Worm (Caenorhabditis elegans) whole organism, young adult: ENCODE results near the gene C12D8.13.
A peak's percentile ranks its signal among the peaks of the same experiment; 100 is the strongest.

Experiments
- B0261.1 ChIP-seq: sonication (generic microtip); optimal IDR thresholded peaks from 2 replicates; lab custom pipeline; 2016; ENCODE audit warnings: mild to moderate bottlenecking, missing genetic modification characterization, moderate library complexity, missing compliant biosample characterization
- B0336.3 ChIP-seq: fragments of 200-800 bp; sonication (Bioruptor generic); IDR thresholded peaks from 2 replicates; pipeline ENCODE4 v1.3.6; 2022; ENCODE audit warnings: missing genetic modification characterization, missing compliant biosample characterization
- C17E4.6 ChIP-seq: fragments of 200-800 bp; sonication (Bioruptor generic); IDR thresholded peaks from 2 replicates; pipeline ENCODE4 v1.3.6; 2022; ENCODE audit warnings: missing genetic modification reagents, missing genetic modification characterization, missing compliant biosample characterization
- D2030.7 ChIP-seq: fragments of 200-800 bp; sonication (Bioruptor generic); IDR thresholded peaks from 2 replicates; pipeline ENCODE4 v1.3.6; 2022; ENCODE audit warnings: missing genetic modification reagents, missing genetic modification characterization, missing compliant biosample characterization
- F33H1.4 ChIP-seq: fragments of 200-800 bp; sonication (Bioruptor generic); IDR thresholded peaks from 2 replicates; pipeline ENCODE4 v1.3.6; 2022; ENCODE audit warnings: missing genetic modification reagents, missing genetic modification characterization, missing compliant biosample characterization
- F37B4.10 ChIP-seq: fragments of 200-800 bp; sonication (Bioruptor generic); IDR thresholded peaks from 2 replicates; pipeline ENCODE4 v1.3.6; 2022; ENCODE audit warnings: missing genetic modification characterization, missing compliant biosample characterization
- F52B5.7 ChIP-seq: sonication (generic microtip); optimal IDR thresholded peaks from 2 replicates; lab custom pipeline; 2016; ENCODE audit warnings: mild to moderate bottlenecking, missing genetic modification characterization, missing compliant biosample characterization
- F55B11.4 ChIP-seq: sonication (generic microtip); optimal IDR thresholded peaks from 2 replicates; lab custom pipeline; 2016; ENCODE audit warnings: missing compliant biosample characterization, missing genetic modification characterization, borderline replicate concordance; ENCODE audit not compliant: insufficient read depth
- K12H6.12 ChIP-seq: fragments of 200-800 bp; sonication (Bioruptor generic); optimal IDR thresholded peaks from 2 replicates; lab custom pipeline; 2018; ENCODE audit warnings: mild to moderate bottlenecking, missing genetic modification characterization, missing compliant biosample characterization
- T26A5.8 ChIP-seq: sonication (generic microtip); optimal IDR thresholded peaks from 2 replicates; lab custom pipeline; 2016; ENCODE audit warnings: missing genetic modification characterization, missing compliant biosample characterization
- Y53G8AR.9 ChIP-seq: fragments of 200-800 bp; sonication (Bioruptor generic); conservative IDR thresholded peaks from 2 replicates; pipeline ENCODE4 v1.3.6; 2022; ENCODE audit warnings: missing genetic modification reagents, missing genetic modification characterization, missing compliant biosample characterization
- Y67H2A.10 ChIP-seq: fragments of 200-800 bp; sonication (Bioruptor generic); conservative IDR thresholded peaks from 2 replicates; pipeline ENCODE4 v1.3.6; 2022; ENCODE audit warnings: missing genetic modification reagents, missing genetic modification characterization, missing compliant biosample characterization
- Y79H2A.3 ChIP-seq: fragments of 200-800 bp; sonication (Bioruptor generic); conservative IDR thresholded peaks from 2 replicates; pipeline ENCODE4 v1.3.6; 2022; ENCODE audit warnings: missing genetic modification reagents, missing genetic modification characterization, missing compliant biosample characterization
- aptf-2 ChIP-seq: fragments of 200-800 bp; sonication (Bioruptor generic); conservative IDR thresholded peaks from 2 replicates; pipeline ENCODE4 v1.3.6; 2022; ENCODE audit warnings: missing genetic modification reagents, missing genetic modification characterization, missing compliant biosample characterization
- athp-1 ChIP-seq: sonication (generic microtip); optimal IDR thresholded peaks from 2 replicates; lab custom pipeline; 2017; ENCODE audit warnings: mild to moderate bottlenecking, missing genetic modification characterization, missing compliant biosample characterization
- attf-6 ChIP-seq: fragments of 200-800 bp; sonication (Bioruptor generic); IDR thresholded peaks from 2 replicates; pipeline ENCODE4 v1.3.6; 2022; ENCODE audit warnings: missing genetic modification reagents, missing genetic modification characterization, missing compliant biosample characterization
- bed-1 ChIP-seq: fragments of 200-800 bp; sonication (Bioruptor generic); IDR thresholded peaks from 2 replicates; pipeline ENCODE4 v1.3.6; 2022; ENCODE audit warnings: missing genetic modification reagents, missing genetic modification characterization, missing compliant biosample characterization
- cebp-2 ChIP-seq: fragments of 200-800 bp; sonication (Bioruptor generic); IDR thresholded peaks from 2 replicates; pipeline ENCODE4 v1.3.6; 2022; ENCODE audit warnings: missing genetic modification characterization, missing compliant biosample characterization
- ceh-100 ChIP-seq: fragments of 200-800 bp; sonication (Bioruptor generic); IDR thresholded peaks from 2 replicates; pipeline ENCODE4 v1.3.6; 2022; ENCODE audit warnings: missing genetic modification reagents, missing genetic modification characterization, missing compliant biosample characterization
- ceh-58 ChIP-seq: fragments of 200-800 bp; sonication (Bioruptor generic); IDR thresholded peaks from 2 replicates; pipeline ENCODE4 v1.3.6; 2022; ENCODE audit warnings: missing genetic modification characterization, missing compliant biosample characterization
- die-1 ChIP-seq: sonication (generic microtip); optimal IDR thresholded peaks from 2 replicates; lab custom pipeline; 2016; ENCODE audit warnings: missing genotype, mild to moderate bottlenecking, missing genetic modification characterization, missing compliant biosample characterization
- dpff-1 ChIP-seq: sonication (generic microtip); optimal IDR thresholded peaks from 2 replicates; lab custom pipeline; 2017; ENCODE audit warnings: mild to moderate bottlenecking, missing genetic modification characterization, missing compliant biosample characterization
- dpl-1 ChIP-seq: fragments of 150-350 bp; optimal IDR thresholded peaks from 2 replicates; lab custom pipeline; 2014; ENCODE audit warnings: missing biosample characterization, missing genetic modification reagents, missing genetic modification characterization
- efl-1 ChIP-seq: fragments of 150-350 bp; optimal IDR thresholded peaks from 2 replicates; lab custom pipeline; 2014; ENCODE audit warnings: missing biosample characterization, missing genetic modification reagents, missing genetic modification characterization
- egl-18 ChIP-seq: fragments of 200-800 bp; sonication (Bioruptor generic); IDR thresholded peaks from 2 replicates; pipeline ENCODE4 v1.3.6; 2022; ENCODE audit warnings: missing genetic modification reagents, missing genetic modification characterization, missing compliant biosample characterization
- egrh-3 ChIP-seq: fragments of 200-800 bp; sonication (Bioruptor generic); IDR thresholded peaks from 2 replicates; pipeline ENCODE4 v1.3.6; 2022; ENCODE audit warnings: missing genetic modification reagents, missing genetic modification characterization, missing compliant biosample characterization
- gei-17 ChIP-seq: fragments of 200-800 bp; sonication (Bioruptor generic); optimal IDR thresholded peaks from 2 replicates; lab custom pipeline; 2018; ENCODE audit warnings: mild to moderate bottlenecking, missing genetic modification characterization, missing compliant biosample characterization
- hlh-26 ChIP-seq: fragments of 200-800 bp; sonication (Bioruptor generic); conservative IDR thresholded peaks from 2 replicates; pipeline ENCODE4 v1.3.6; 2022; ENCODE audit warnings: missing genetic modification reagents, missing genetic modification characterization, missing compliant biosample characterization
- hmg-1.2 ChIP-seq: fragments of 200-800 bp; sonication (Bioruptor generic); IDR thresholded peaks from 2 replicates; pipeline ENCODE4 v1.3.6; 2022; ENCODE audit warnings: missing genetic modification reagents, missing genetic modification characterization, missing compliant biosample characterization
- lag-1 ChIP-seq: fragments of 200-800 bp; sonication (Bioruptor generic); IDR thresholded peaks from 2 replicates; pipeline ENCODE4 v1.3.6; 2022; ENCODE audit warnings: missing genetic modification reagents, missing genetic modification characterization, missing compliant biosample characterization
- lin-26 ChIP-seq: fragments of 200-800 bp; sonication (Bioruptor generic); IDR thresholded peaks from 2 replicates; pipeline ENCODE4 v1.3.6; 2022; ENCODE audit warnings: missing genetic modification reagents, missing genetic modification characterization, missing compliant biosample characterization
- lsy-27 ChIP-seq: sonication (generic microtip); optimal IDR thresholded peaks from 2 replicates; lab custom pipeline; 2017; ENCODE audit warnings: missing genetic modification characterization, mild to moderate bottlenecking, missing compliant biosample characterization, antibody characterized with exemption, missing genotype, borderline replicate concordance; ENCODE audit not compliant: insufficient read depth
- madf-6 ChIP-seq: fragments of 200-800 bp; sonication (Bioruptor generic); IDR thresholded peaks from 2 replicates; pipeline ENCODE4 v1.3.6; 2022; ENCODE audit warnings: missing genetic modification reagents, missing genetic modification characterization, missing compliant biosample characterization
- mcd-1 ChIP-seq: fragments of 200-800 bp; sonication (Bioruptor generic); IDR thresholded peaks from 2 replicates; pipeline ENCODE4 v1.3.6; 2022; ENCODE audit warnings: missing genetic modification reagents, missing genetic modification characterization, missing compliant biosample characterization
- nfya-2 ChIP-seq: fragments of 200-800 bp; sonication (Bioruptor generic); IDR thresholded peaks from 2 replicates; pipeline ENCODE4 v1.3.6; 2022; ENCODE audit warnings: missing genetic modification reagents, missing genetic modification characterization, missing compliant biosample characterization
- nfyb-1 ChIP-seq: fragments of 200-800 bp; sonication (Bioruptor generic); IDR thresholded peaks from 2 replicates; pipeline ENCODE4 v1.3.6; 2022; ENCODE audit warnings: missing genetic modification reagents, missing genetic modification characterization, missing compliant biosample characterization
- pbrm-1 ChIP-seq: fragments of 200-800 bp; sonication (Bioruptor generic); IDR thresholded peaks from 2 replicates; pipeline ENCODE4 v1.3.6; 2022; ENCODE audit warnings: missing genetic modification reagents, missing genetic modification characterization, missing compliant biosample characterization
- rcor-1 ChIP-seq: fragments of 200-800 bp; sonication (Bioruptor generic); IDR thresholded peaks from 2 replicates; pipeline ENCODE4 v1.3.6; 2022; ENCODE audit warnings: missing genetic modification reagents, missing genetic modification characterization, missing compliant biosample characterization
- snpc-1.3 ChIP-seq: sonication (generic microtip); optimal IDR thresholded peaks from 2 replicates; lab custom pipeline; 2017; ENCODE audit warnings: missing genetic modification characterization, mild to moderate bottlenecking, missing compliant biosample characterization, antibody characterized with exemption, moderate library complexity, missing genotype, missing genetic modification reagents; ENCODE audit not compliant: insufficient read depth
- snpc-4 ChIP-seq, 5 experiments: fragments of 150-350 bp in 1 of 5; sonication (generic microtip) in 4 of 5; optimal IDR thresholded peaks; 2 replicates each; lab custom pipeline; 2014 to 2018; ENCODE audit warnings: missing genetic modification characterization in 5 of 5, missing biosample characterization in 3 of 5, antibody characterized with exemption in 2 of 5, mild to moderate bottlenecking in 2 of 5, missing compliant biosample characterization in 2 of 5, missing genotype in 2 of 5, moderate library complexity in 2 of 5, missing genetic modification reagents in 1 of 5
- sptf-2 ChIP-seq: fragments of 200-800 bp; sonication (Bioruptor generic); optimal IDR thresholded peaks from 2 replicates; lab custom pipeline; 2018; ENCODE audit warnings: mild to moderate bottlenecking, missing genetic modification characterization, missing compliant biosample characterization
- tbx-9 ChIP-seq: sonication (generic microtip); optimal IDR thresholded peaks from 2 replicates; lab custom pipeline; 2016; ENCODE audit warnings: borderline replicate concordance, missing genetic modification characterization, inconsistent platforms, missing compliant biosample characterization
- unc-62 ChIP-seq: fragments of 150-350 bp; optimal IDR thresholded peaks from 2 replicates; lab custom pipeline; 2014; ENCODE audit warnings: missing biosample characterization, missing genetic modification reagents, missing genetic modification characterization
- zfh-2 ChIP-seq: fragments of 200-800 bp; sonication (Bioruptor generic); conservative IDR thresholded peaks from 2 replicates; pipeline ENCODE4 v1.3.6; 2022; ENCODE audit warnings: missing genetic modification reagents, missing genetic modification characterization, missing compliant biosample characterization
- ztf-22 ChIP-seq: fragments of 200-800 bp; sonication (Bioruptor generic); optimal IDR thresholded peaks from 2 replicates; lab custom pipeline; 2018; ENCODE audit warnings: mild to moderate bottlenecking, missing genetic modification characterization, moderate library complexity, missing compliant biosample characterization
- ztf-25 ChIP-seq: fragments of 200-800 bp; sonication (Bioruptor generic); IDR thresholded peaks from 2 replicates; pipeline ENCODE4 v1.3.6; 2022; ENCODE audit warnings: missing genetic modification reagents, missing genetic modification characterization, missing compliant biosample characterization

The C12D8.13 gene

DNA sequence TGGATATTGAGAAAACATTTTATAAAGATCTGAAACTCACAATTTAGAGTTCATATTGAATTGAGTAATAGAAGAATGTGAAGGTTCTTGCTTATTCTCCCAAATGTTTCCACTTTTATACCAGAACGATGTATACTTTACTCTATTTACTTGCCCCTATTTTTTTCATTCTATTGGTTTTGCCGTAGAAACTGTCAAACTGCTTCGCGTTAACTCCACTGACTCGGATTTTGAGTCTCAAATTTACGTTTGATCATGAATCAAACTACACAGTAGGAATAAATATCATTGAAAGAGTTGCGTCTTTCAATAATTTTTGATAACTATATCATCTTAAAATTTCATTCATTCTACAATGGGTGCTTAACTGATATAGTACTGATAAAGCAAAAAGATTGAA lies 19.4 kb upstream of the C12D8.13 start, which contains the start of gene fipr-8:
Gene fipr-8 (minus strand): TSS at position 101 of the 400 bp plus-strand sequence.
- TF ChIP-seq nfya-2 (GFP tag; lab: Robert Waterston, UW) (no peak), sptf-2 (GFP tag; lab: Kevin White, UChicago) (no peak), snpc-4 (GFP tag; optimal IDR thresholded peaks at IDR 0.05; lab: Kevin White, UChicago) (no peak), snpc-4 (tag; optimal IDR thresholded peaks at IDR 0.05; lab: Kevin White, UChicago) (no peak), attf-6 (GFP tag; lab: Robert Waterston, UW) (no peak), zfh-2 (GFP tag; lab: Robert Waterston, UW) (no peak), Y67H2A.10 (GFP tag; lab: Robert Waterston, UW) (no peak), F52B5.7 (tag; lab: Kevin White, UChicago) (no peak), athp-1 (tag; lab: Kevin White, UChicago) (no peak), ceh-58 (GFP tag; lab: Robert Waterston, UW) (no peak), ztf-25 (GFP tag; lab: Robert Waterston, UW) (no peak), K12H6.12 (tag; lab: Kevin White, UChicago) (no peak), T26A5.8 (no peak), bed-1 (GFP tag; lab: Robert Waterston, UW) (no peak), nfyb-1 (GFP tag; lab: Robert Waterston, UW) (no peak)

DNA sequence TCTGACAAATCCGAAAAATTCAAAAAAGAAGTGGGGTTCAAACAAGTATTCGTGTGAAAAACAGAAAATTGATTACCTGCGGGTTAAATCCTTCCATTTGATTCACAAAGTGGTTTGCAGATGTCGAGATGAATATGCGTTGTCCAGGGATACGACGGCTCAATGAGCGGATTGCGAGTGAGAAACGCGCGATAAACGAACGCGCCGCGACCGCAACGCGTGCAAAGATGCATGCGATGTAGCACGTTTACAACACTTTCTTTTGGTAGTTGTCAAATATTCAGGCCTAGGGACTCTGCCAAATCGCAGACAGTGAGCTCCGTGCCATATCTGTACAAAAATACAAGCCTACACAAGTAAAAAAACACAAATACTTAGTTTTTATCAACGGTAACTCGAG lies 18.2 kb upstream of the C12D8.13 start, which contains the start of gene fubl-1:
Gene fubl-1 (minus strand): TSS at position 202 of the 400 bp plus-strand sequence.
- TF ChIP-seq lag-1 (GFP tag; lab: Robert Waterston, UW) (no peak), egl-18 (GFP tag; lab: Robert Waterston, UW) (no peak), hmg-1.2 (peak; percentile 29; the same call in 1 of the 2 replicates), gei-17 (GFP tag; lab: Kevin White, UChicago) (no peak), B0336.3 (GFP tag; lab: Robert Waterston, UW) (no peak), B0261.1 (no peak), F55B11.4 (tag; lab: Kevin White, UChicago) (no peak), Y53G8AR.9 (GFP tag; lab: Robert Waterston, UW) (no peak), unc-62 (GFP tag; lab: Kevin White, UChicago) (no peak), egrh-3 (GFP tag; lab: Robert Waterston, UW) (no peak), C17E4.6 (no peak), mcd-1 (GFP tag; lab: Robert Waterston, UW) (peak; percentile 61), madf-6 (peak; percentile 64; the same call in 1 of the 2 replicates), lsy-27 (tag; lab: Kevin White, UChicago) (no peak), ceh-100 (GFP tag; lab: Robert Waterston, UW) (no peak), ztf-22 (GFP tag; lab: Kevin White, UChicago) (no peak), D2030.7 (GFP tag; lab: Robert Waterston, UW) (peak; percentile 49; the same call in 1 of the 2 replicates), F37B4.10 (GFP tag; lab: Robert Waterston, UW) (no peak), snpc-4 (GFP tag; optimal IDR thresholded peaks at IDR 0.05; lab: Kevin White, UChicago) (no peak), snpc-4 (tag; optimal IDR thresholded peaks at IDR 0.05; lab: Kevin White, UChicago) (no peak), cebp-2 (GFP tag; lab: Robert Waterston, UW) (no peak), aptf-2 (GFP tag; lab: Robert Waterston, UW) (0 out of 2 replicates have a peak, but pooled peaks have one; percentile 13), pbrm-1 (GFP tag; lab: Robert Waterston, UW) (no peak), dpl-1 (no peak), F33H1.4 (GFP tag; lab: Robert Waterston, UW) (no peak; the same call in 1 of the 2 replicates), rcor-1 (GFP tag; lab: Robert Waterston, UW) (no peak), F52B5.7 (tag; lab: Kevin White, UChicago) (no peak), dpff-1 (tag; lab: Kevin White, UChicago) (no peak), nfyb-1 (GFP tag; lab: Robert Waterston, UW) (no peak), hlh-26 (no peak), die-1 (no peak), lin-26 (GFP tag; lab: Robert Waterston, UW) (0 out of 2 replicates have a peak, but pooled peaks have one; percentile 7), Y79H2A.3 (GFP tag; lab: Robert Waterston, UW) (no peak), snpc-1.3 (tag; lab: Kevin White, UChicago) (no peak), tbx-9 (no peak), efl-1 (peak; percentile 14), Y67H2A.10 (GFP tag; lab: Robert Waterston, UW) (no peak; the same call in 1 of the 2 replicates)
